Worm (Caenorhabditis elegans) whole organism, midembryonic: ENCODE results near the gene klp-11.
"Not testable (repeated sequence)": the region's sequence is repeated elsewhere in the genome, so short reads cannot be mapped to it uniquely, and the experiment has no call there.

Source experiments
- T22C8.4 ChIP-seq: fragments of 200-800 bp; sonication (Bioruptor generic); IDR thresholded peaks from 2 replicates; pipeline ENCODE4 v1.3.6; 2022; ENCODE audit warnings: missing genetic modification characterization, missing compliant biosample characterization
- cog-1 ChIP-seq: sonication (generic microtip); optimal IDR thresholded peaks from 2 replicates; lab custom pipeline; 2016; ENCODE audit warnings: missing genetic modification characterization, missing compliant biosample characterization
- flt-1 ChIP-seq: fragments of 200-800 bp; sonication (Bioruptor generic); IDR thresholded peaks from 2 replicates; pipeline ENCODE4 v1.3.6; 2022; ENCODE audit warnings: missing genetic modification characterization, missing compliant biosample characterization
- klf-2 ChIP-seq: fragments of 200-800 bp; sonication (Bioruptor generic); conservative IDR thresholded peaks from 2 replicates; pipeline ENCODE4 v1.3.6; 2022; ENCODE audit warnings: missing genetic modification reagents, missing genetic modification characterization, missing compliant biosample characterization
- med-1 ChIP-seq: sonication (generic microtip); optimal IDR thresholded peaks from 2 replicates; lab custom pipeline; 2017; ENCODE audit warnings: missing genetic modification characterization, mild to moderate bottlenecking, missing compliant biosample characterization, antibody characterized with exemption, missing genetic modification reagents; ENCODE audit not compliant: insufficient read depth
- ref-1 ChIP-seq: fragments of 200-800 bp; sonication (Bioruptor generic); conservative IDR thresholded peaks from 2 replicates; pipeline ENCODE4 v1.3.6; 2022; ENCODE audit warnings: missing genetic modification reagents, missing genetic modification characterization, missing compliant biosample characterization
- tab-1 ChIP-seq: fragments of 200-800 bp; sonication (Bioruptor generic); IDR thresholded peaks from 2 replicates; pipeline ENCODE4 v1.3.6; 2022; ENCODE audit warnings: missing genetic modification characterization, missing compliant biosample characterization
- ztf-23 ChIP-seq: fragments of 200-800 bp; sonication (Bioruptor generic); IDR thresholded peaks from 2 replicates; pipeline ENCODE4 v1.3.6; 2022; ENCODE audit warnings: missing genetic modification reagents, missing genetic modification characterization, missing compliant biosample characterization
- ztf-29 ChIP-seq: fragments of 200-800 bp; sonication (Bioruptor generic); IDR thresholded peaks from 2 replicates; pipeline ENCODE4 v1.3.6; 2022; ENCODE audit warnings: missing genetic modification reagents, missing genetic modification characterization, missing compliant biosample characterization

klp-11 gene

ce11 chrIV:8715032-8715431 is 46.8 kb downstream of the klp-11 start, which contains the start of the genes parg-2 and ipla-5:
parg-2 (minus strand) TSS chrIV:8715132.
ipla-5 (plus strand) TSS chrIV:8715247.
- not testable (repeated sequence) for TF ChIP-seq flt-1 (GFP tag; lab: Robert Waterston, UW); cog-1 (tag; lab: Kevin White, UChicago); ztf-29 (GFP tag; lab: Robert Waterston, UW)

ce11 chrIV:8708046-8708445 is 53.8 kb downstream of the klp-11 start:
- no peak for TF ChIP-seq ztf-23 (GFP tag; lab: Robert Waterston, UW)
- no peak for TF ChIP-seq klf-2 (GFP tag; lab: Robert Waterston, UW)
- no peak for TF ChIP-seq cog-1 (tag; lab: Kevin White, UChicago)
- no peak for TF ChIP-seq flt-1 (GFP tag; lab: Robert Waterston, UW)
- TF ChIP-seq ref-1 (GFP tag; lab: Robert Waterston, UW), result no peak
- TF ChIP-seq T22C8.4 (GFP tag; lab: Robert Waterston, UW), result no peak
- TF ChIP-seq med-1, result no peak
- TF ChIP-seq tab-1 (GFP tag; lab: Robert Waterston, UW), result no peak
- TF ChIP-seq ztf-29 (GFP tag; lab: Robert Waterston, UW), result no peak
